Worm (Caenorhabditis elegans) whole organism, L1 larva: ENCODE measurements around the gene irld-2.

Experiments used
- C16A3.4 ChIP-seq: fragments of 150-350 bp; optimal IDR thresholded peaks from 2 replicates; lab custom pipeline; 2014; ENCODE audit warnings: missing biosample characterization, missing genetic modification characterization
- Y116A8C.19 ChIP-seq: sonication (generic microtip); optimal IDR thresholded peaks from 2 replicates; lab custom pipeline; 2016; ENCODE audit warnings: missing compliant biosample characterization, missing genetic modification characterization, borderline replicate concordance
- aly-2 ChIP-seq: fragments of 150-350 bp; optimal IDR thresholded peaks from 2 replicates; lab custom pipeline; 2014; ENCODE audit warnings: missing biosample characterization, missing genetic modification characterization
- ama-1 ChIP-seq: fragments of 150-350 bp; optimal IDR thresholded peaks from 2 replicates; lab custom pipeline; 2014
- blmp-1 ChIP-seq: fragments of 150-350 bp; optimal IDR thresholded peaks from 2 replicates; lab custom pipeline; 2014; ENCODE audit warnings: missing biosample characterization, missing genetic modification characterization
- ceh-63 ChIP-seq: fragments of 200-800 bp; sonication (Bioruptor generic); optimal IDR thresholded peaks from 2 replicates; lab custom pipeline; 2018; ENCODE audit warnings: mild to moderate bottlenecking, missing genetic modification characterization, missing compliant biosample characterization
- ceh-8 ChIP-seq: fragments of 200-800 bp; sonication (Bioruptor generic); optimal IDR thresholded peaks from 2 replicates; lab custom pipeline; 2018; ENCODE audit warnings: mild to moderate bottlenecking, missing genetic modification characterization, moderate library complexity, missing compliant biosample characterization
- ceh-82 ChIP-seq, 3 experiments: fragments of 150-350 bp in 1 of 3; sonication (generic microtip) in 2 of 3; optimal IDR thresholded peaks; 2 replicates each; lab custom pipeline; 2014 to 2017; ENCODE audit warnings: missing biosample characterization in 3 of 3, missing genetic modification characterization in 3 of 3
- ceh-90 ChIP-seq: sonication (generic microtip); optimal IDR thresholded peaks from 2 replicates; lab custom pipeline; 2016; ENCODE audit warnings: missing genetic modification characterization, missing compliant biosample characterization
- ces-1 ChIP-seq: fragments of 150-350 bp; optimal IDR thresholded peaks from 2 replicates; lab custom pipeline; 2014; ENCODE audit warnings: missing biosample characterization, missing genetic modification reagents, missing genetic modification characterization
- dpl-1 ChIP-seq, 3 experiments: fragments of 150-350 bp in 2 of 3; sonication (generic microtip) in 1 of 3; optimal IDR thresholded peaks; 2 replicates each; lab custom pipeline; 2014 to 2017; ENCODE audit warnings: missing biosample characterization in 3 of 3, missing genetic modification characterization in 3 of 3, missing genetic modification reagents in 3 of 3
- dsc-1 ChIP-seq: sonication (generic microtip); optimal IDR thresholded peaks from 2 replicates; lab custom pipeline; 2016; ENCODE audit warnings: mild to moderate bottlenecking, missing genetic modification characterization, missing compliant biosample characterization
- efl-1 ChIP-seq, 4 experiments: fragments of 150-350 bp; optimal IDR thresholded peaks in 3 of 4; peaks in 1 of 4; 1 replicate in 1 of 4; 2 replicates in 3 of 4; lab custom pipeline; 2014; ENCODE audit warnings: missing biosample characterization in 2 of 4, missing genetic modification characterization in 2 of 4, missing genetic modification reagents in 2 of 4
- egl-27 ChIP-seq, 2 experiments: fragments of 150-350 bp in 1 of 2; sonication (generic microtip); optimal IDR thresholded peaks; 3 replicates each; lab custom pipeline; 2017 to 2018; ENCODE audit warnings: missing biosample characterization in 2 of 2, missing genetic modification characterization in 2 of 2, missing genetic modification reagents in 2 of 2
- elt-2 ChIP-seq: sonication (generic microtip); optimal IDR thresholded peaks from 2 replicates; lab custom pipeline; 2016; ENCODE audit warnings: missing genetic modification characterization, mild to moderate bottlenecking, inconsistent platforms, missing compliant biosample characterization, missing genetic modification reagents
- fkh-10 ChIP-seq: sonication (generic microtip); optimal IDR thresholded peaks from 2 replicates; lab custom pipeline; 2017; ENCODE audit warnings: missing biosample characterization, missing genetic modification reagents, missing genetic modification characterization
- fos-1 ChIP-seq: fragments of 150-350 bp; optimal IDR thresholded peaks from 2 replicates; lab custom pipeline; 2014; ENCODE audit warnings: missing biosample characterization, missing genetic modification characterization
- hlh-17 ChIP-seq: fragments of 200-800 bp; sonication (Bioruptor generic); optimal IDR thresholded peaks from 2 replicates; lab custom pipeline; 2018; ENCODE audit warnings: missing genetic modification characterization, mild to moderate bottlenecking, missing compliant biosample characterization, moderate library complexity, borderline replicate concordance
- hpl-2 ChIP-seq: fragments of 150-350 bp; optimal IDR thresholded peaks from 2 replicates; lab custom pipeline; 2014; ENCODE audit warnings: missing biosample characterization, missing genetic modification reagents, missing genetic modification characterization
- isw-1 ChIP-seq: fragments of 200-800 bp; sonication (Bioruptor generic); IDR thresholded peaks from 2 replicates; pipeline ENCODE4 v1.3.6; 2022; ENCODE audit warnings: missing genetic modification characterization, missing compliant biosample characterization
- lin-13 ChIP-seq: fragments of 150-350 bp; optimal IDR thresholded peaks from 2 replicates; lab custom pipeline; 2014; ENCODE audit warnings: missing biosample characterization, missing genetic modification reagents, missing genetic modification characterization
- lin-15B ChIP-seq: fragments of 150-350 bp; sonication (generic microtip); optimal IDR thresholded peaks from 3 replicates; lab custom pipeline; 2014; ENCODE audit warnings: missing biosample characterization, missing genetic modification characterization
- lin-35 ChIP-seq, 2 experiments: fragments of 150-350 bp; optimal IDR thresholded peaks; 2 replicates each; lab custom pipeline; 2014; ENCODE audit warnings: missing biosample characterization in 2 of 2, missing genetic modification characterization in 2 of 2, missing genetic modification reagents in 2 of 2
- lin-39 ChIP-seq: fragments of 150-350 bp; optimal IDR thresholded peaks from 2 replicates; lab custom pipeline; 2014; ENCODE audit warnings: missing biosample characterization, missing genetic modification reagents, missing genetic modification characterization
- lsy-2 ChIP-seq, 2 experiments: fragments of 150-350 bp; optimal IDR thresholded peaks; 2 replicates each; lab custom pipeline; 2014; ENCODE audit warnings: missing biosample characterization in 2 of 2, missing genetic modification characterization in 2 of 2
- mdl-1 ChIP-seq, 2 experiments: fragments of 150-350 bp; optimal IDR thresholded peaks; 2 replicates each; lab custom pipeline; 2014 to 2017; ENCODE audit warnings: missing biosample characterization in 2 of 2, missing genetic modification characterization in 2 of 2, inconsistent platforms in 1 of 2
- nhr-12 ChIP-seq: sonication (generic microtip); optimal IDR thresholded peaks from 2 replicates; lab custom pipeline; 2017; ENCODE audit warnings: missing biosample characterization, missing genetic modification characterization
- nhr-19 ChIP-seq: fragments of 200-800 bp; sonication (Bioruptor generic); conservative IDR thresholded peaks from 2 replicates; pipeline ENCODE4 v1.3.6; 2022; ENCODE audit warnings: missing genetic modification characterization, missing compliant biosample characterization
- nhr-20 ChIP-seq: sonication (generic microtip); optimal IDR thresholded peaks from 2 replicates; lab custom pipeline; 2016; ENCODE audit warnings: mild to moderate bottlenecking, missing genetic modification characterization, missing compliant biosample characterization
- nhr-237 ChIP-seq: fragments of 150-350 bp; optimal IDR thresholded peaks from 2 replicates; lab custom pipeline; 2014; ENCODE audit warnings: missing biosample characterization, missing genetic modification characterization
- nhr-47 ChIP-seq: sonication (generic microtip); optimal IDR thresholded peaks from 2 replicates; lab custom pipeline; 2016; ENCODE audit warnings: mild to moderate bottlenecking, missing genetic modification characterization, moderate library complexity, missing compliant biosample characterization
- nhr-71 ChIP-seq: sonication (generic microtip); optimal IDR thresholded peaks from 2 replicates; lab custom pipeline; 2016; ENCODE audit warnings: mild to moderate bottlenecking, missing genetic modification characterization, moderate library complexity, missing compliant biosample characterization
- nhr-77 ChIP-seq: fragments of 150-350 bp; optimal IDR thresholded peaks from 2 replicates; lab custom pipeline; 2014; ENCODE audit warnings: missing biosample characterization, missing genetic modification characterization
- nhr-85 ChIP-seq: sonication (generic microtip); peaks from one replicate; lab custom pipeline; 2016; ENCODE audit warnings: missing genetic modification characterization, inconsistent platforms, missing compliant biosample characterization
- nhr-90 ChIP-seq: sonication (generic microtip); optimal IDR thresholded peaks from 2 replicates; lab custom pipeline; 2016; ENCODE audit warnings: mild to moderate bottlenecking, missing genetic modification characterization, missing compliant biosample characterization; ENCODE audit not compliant: poor library complexity
- skn-1 ChIP-seq: fragments of 150-350 bp; optimal IDR thresholded peaks from 2 replicates; lab custom pipeline; 2014; ENCODE audit warnings: missing biosample characterization, missing genetic modification characterization
- snpc-4 ChIP-seq: fragments of 150-350 bp; optimal IDR thresholded peaks from 2 replicates; lab custom pipeline; 2014; ENCODE audit warnings: missing biosample characterization, missing genetic modification characterization
- tlp-1 ChIP-seq: fragments of 150-350 bp; optimal IDR thresholded peaks from 2 replicates; lab custom pipeline; 2014; ENCODE audit warnings: missing biosample characterization, missing genetic modification characterization
- unc-30 ChIP-seq: sonication (generic microtip); optimal IDR thresholded peaks from 2 replicates; lab custom pipeline; 2017; ENCODE audit warnings: missing biosample characterization, missing genetic modification characterization
- unc-86 ChIP-seq: sonication (generic microtip); optimal IDR thresholded peaks from 2 replicates; lab custom pipeline; 2016; ENCODE audit warnings: missing genetic modification characterization, missing compliant biosample characterization
- unc-98 ChIP-seq: fragments of 200-800 bp; sonication (Bioruptor generic); IDR thresholded peaks from 2 replicates; pipeline ENCODE4 v1.3.6; 2022; ENCODE audit warnings: missing genetic modification characterization, missing compliant biosample characterization
- vab-15 ChIP-seq: sonication (generic microtip); optimal IDR thresholded peaks from 2 replicates; lab custom pipeline; 2017; ENCODE audit warnings: missing genotype, mild to moderate bottlenecking, missing genetic modification characterization, missing compliant biosample characterization
- xbp-1 ChIP-seq: sonication (generic microtip); optimal IDR thresholded peaks from 2 replicates; lab custom pipeline; 2016; ENCODE audit warnings: missing genetic modification characterization, missing compliant biosample characterization
- ztf-11 ChIP-seq, 2 experiments: sonication (generic microtip); optimal IDR thresholded peaks; 2 replicates each; lab custom pipeline; 2016 to 2017; ENCODE audit warnings: missing genetic modification characterization in 2 of 2, missing biosample characterization in 1 of 2, missing compliant biosample characterization in 1 of 2

irld-2 gene

ce11 chrX:13419884-13420339, 25.0 kb upstream of the irld-2 start, which contains the start of gene C29F7.3 (continued):
- TF ChIP-seq elt-2 (tag; lab: Kevin White, UChicago) (no peak), mdl-1 (tag; optimal IDR thresholded peaks at IDR 0.05; lab: Kevin White, UChicago) (no peak)

ce11 chrX:13417479-13417878, 22.6 kb upstream of the irld-2 start:
- TF ChIP-seq nhr-85 (tag; lab: Kevin White, UChicago) (peak; percentile 32), dsc-1 (tag; lab: Kevin White, UChicago) (no peak)

ce11 chrX:13415722-13416121, 20.9 kb upstream of the irld-2 start, which contains the start of gene C29F7.2:
C29F7.2 (plus strand) TSS chrX:13416078.
- TF ChIP-seq lin-35 (GFP tag; optimal IDR thresholded peaks at IDR 0.05; lab: Kevin White, UChicago) (peak in 1 of 2 experiments; percentile 35), snpc-4 (tag; lab: Kevin White, UChicago) (no peak), hpl-2 (GFP tag; lab: Kevin White, UChicago) (no peak), unc-30 (tag; lab: Kevin White, UChicago) (no peak), Y116A8C.19 (tag; lab: Kevin White, UChicago) (no peak), egl-27 (tag; optimal IDR thresholded peaks at IDR 0.05; lab: Kevin White, UChicago) (no peak), hlh-17 (no peak), nhr-20 (tag; lab: Kevin White, UChicago) (peak; percentile 43), lin-13 (no peak), nhr-77 (no peak), lin-39 (tag; lab: Kevin White, UChicago) (no peak), ztf-11 (tag; optimal IDR thresholded peaks at IDR 0.05; lab: Kevin White, UChicago) (no peak), nhr-90 (no peak), ceh-82 (tag; optimal IDR thresholded peaks at IDR 0.05; lab: Kevin White, UChicago) (no peak), unc-98 (GFP tag; lab: Robert Waterston, UW) (no peak), ces-1 (GFP tag; lab: Kevin White, UChicago) (no peak), nhr-47 (tag; lab: Kevin White, UChicago) (no peak), tlp-1 (tag; lab: Kevin White, UChicago) (no peak), ama-1 (lab: Kevin White, UChicago) (no peak), unc-86 (tag; lab: Kevin White, UChicago) (no peak), xbp-1 (tag; lab: Kevin White, UChicago) (no peak), lsy-2 (tag; optimal IDR thresholded peaks at IDR 0.05; lab: Kevin White, UChicago) (no peak), vab-15 (no peak), nhr-71 (peak; percentile 19), C16A3.4 (tag; lab: Kevin White, UChicago) (no peak), blmp-1 (no peak), isw-1 (GFP tag; lab: Robert Waterston, UW) (no peak), ceh-63 (GFP tag; lab: Kevin White, UChicago) (no peak), aly-2 (tag; lab: Kevin White, UChicago) (no peak), dpl-1 (GFP tag; optimal IDR thresholded peaks at IDR 0.05; lab: Kevin White, UChicago) (no peak), nhr-12 (tag; lab: Kevin White, UChicago) (no peak), fos-1 (tag; lab: Kevin White, UChicago) (no peak), nhr-237 (tag; lab: Kevin White, UChicago) (no peak), fkh-10 (GFP tag; lab: Kevin White, UChicago) (no peak), ceh-8 (GFP tag; lab: Kevin White, UChicago) (no peak), nhr-19 (GFP tag; lab: Robert Waterston, UW) (no peak), lin-15B (no peak), skn-1 (tag; lab: Kevin White, UChicago) (no peak), nhr-85 (tag; lab: Kevin White, UChicago) (no peak), efl-1 (optimal IDR thresholded peaks at IDR 0.05; lab: Kevin White, UChicago) (no peak), efl-1 (GFP tag; optimal IDR thresholded peaks at IDR 0.05 in 1 of 2; lab: Kevin White, UChicago) (peak in 1 of 2 experiments; percentile 65), ceh-90 (no peak), elt-2 (tag; lab: Kevin White, UChicago) (peak; percentile 94)
